Worm (Caenorhabditis elegans): ENCODE results near the gene C16A11.3.

The C16A11.3 gene

DNA sequence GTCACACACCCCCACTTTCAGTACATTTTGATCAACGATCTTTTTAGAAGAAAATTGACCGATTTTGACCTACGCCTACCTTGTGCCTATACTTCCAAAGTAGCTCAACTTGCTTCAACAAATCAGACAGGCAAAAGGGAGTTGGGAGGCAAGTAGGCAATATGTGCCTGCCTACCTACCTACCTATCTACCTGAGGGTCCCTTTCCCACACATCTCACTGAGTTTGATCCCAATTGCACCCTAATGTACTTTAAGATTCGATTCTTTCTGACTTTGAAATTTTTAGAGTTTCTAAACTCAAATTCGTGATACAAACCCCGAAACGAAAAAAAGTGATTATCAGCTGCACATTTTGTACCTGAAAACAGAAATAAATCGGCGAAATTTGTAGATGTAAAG is 38.4 kb downstream of the C16A11.3 start:
- TF ChIP-seq fos-1 (tag; optimal IDR thresholded peaks at IDR 0.05) = no peak
- TF ChIP-seq aha-1 (tag) = peak; percentile 98

DNA sequence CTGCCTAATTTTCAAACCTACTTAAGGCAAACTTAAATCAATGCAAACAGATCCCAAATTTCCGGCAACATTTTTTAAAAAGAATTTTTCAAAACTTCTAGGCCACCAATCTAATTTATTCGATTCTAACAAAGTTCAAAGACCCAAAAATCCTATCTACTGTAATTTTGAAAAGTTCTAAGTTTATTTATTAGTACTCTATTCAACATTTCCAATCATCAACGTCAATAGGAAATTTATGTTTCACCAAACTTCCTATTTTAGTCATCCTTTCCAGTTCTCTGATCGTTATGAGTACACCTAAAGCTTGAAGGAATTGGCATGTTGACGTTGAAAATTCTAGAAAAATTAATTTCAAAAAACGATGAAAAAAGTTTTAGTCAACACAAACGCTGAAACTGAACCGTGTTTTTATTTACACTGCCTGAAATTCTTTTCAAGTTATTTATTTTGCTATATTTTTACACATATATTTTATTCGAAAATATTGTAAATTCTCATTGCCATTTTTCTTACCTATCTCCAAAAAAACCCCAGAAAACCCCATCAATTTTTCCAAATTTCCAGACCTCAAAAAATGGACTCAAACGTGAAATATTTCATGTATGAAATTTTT is 46.4 kb downstream of the C16A11.3 start, which contains the start of gene npr-42:
Gene npr-42 (plus strand): TSS at position 566 of the 616 bp plus-strand sequence.
- TF ChIP-seq daf-19 (GFP tag; conservative IDR thresholded peaks at IDR 0.05) (no peak), ceh-62 (tag; optimal IDR thresholded peaks at IDR 0.05) (no peak), nhr-76 (tag; optimal IDR thresholded peaks at IDR 0.05) (no peak), madf-9 (GFP tag; conservative IDR thresholded peaks at IDR 0.05) (no peak), nhr-28 (tag; optimal IDR thresholded peaks at IDR 0.05) (no peak), aha-1 (tag) (peak; percentile 86), vab-7 (GFP tag; IDR thresholded peaks at IDR 0.05) (no peak), daf-12 (tag; optimal IDR thresholded peaks at IDR 0.05) (no peak), unc-62 (GFP tag; optimal IDR thresholded peaks at IDR 0.05 in 1 of 2) (peak in 1 of 2 experiments; percentile 91), unc-62 (tag; optimal IDR thresholded peaks at IDR 0.05) (no peak), nhr-42 (GFP tag; IDR thresholded peaks at IDR 0.05) (no peak), mdl-1 (tag; optimal IDR thresholded peaks at IDR 0.05) (no peak)

DNA sequence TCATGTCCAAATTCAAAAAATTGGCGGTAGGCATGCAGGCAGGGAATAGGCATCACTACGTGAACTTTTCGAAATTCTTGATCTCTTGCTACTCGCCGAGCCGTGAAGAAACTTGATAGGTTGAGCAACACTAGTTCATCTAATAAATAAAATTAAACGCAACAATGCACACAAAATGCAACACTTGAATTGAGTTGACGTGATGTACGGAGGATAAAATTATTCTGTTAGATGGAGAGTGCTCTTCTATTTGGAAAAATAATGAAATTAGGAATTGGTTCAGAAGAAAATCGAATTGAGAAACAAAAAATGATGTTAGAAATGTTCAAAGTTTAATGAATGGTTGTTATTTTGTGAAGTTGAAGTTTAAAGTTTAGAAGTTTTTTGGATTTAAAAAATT is 47.6 kb downstream of the C16A11.3 start:
- TF ChIP-seq F44E2.7 (GFP tag; IDR thresholded peaks at IDR 0.05) = no peak
- TF ChIP-seq ces-1 (GFP tag; optimal IDR thresholded peaks at IDR 0.05) = peak; percentile 70
- TF ChIP-seq T26A8.4 (GFP tag; IDR thresholded peaks at IDR 0.05) = no peak
- no peak for TF ChIP-seq daf-12 (tag; optimal IDR thresholded peaks at IDR 0.05)
- no peak for TF ChIP-seq php-3 (GFP tag; IDR thresholded peaks at IDR 0.05)
- no peak for TF ChIP-seq mxl-3 (GFP tag; optimal IDR thresholded peaks at IDR 0.05)
- no peak for TF ChIP-seq tra-1 (GFP tag; IDR thresholded peaks at IDR 0.05)

DNA sequence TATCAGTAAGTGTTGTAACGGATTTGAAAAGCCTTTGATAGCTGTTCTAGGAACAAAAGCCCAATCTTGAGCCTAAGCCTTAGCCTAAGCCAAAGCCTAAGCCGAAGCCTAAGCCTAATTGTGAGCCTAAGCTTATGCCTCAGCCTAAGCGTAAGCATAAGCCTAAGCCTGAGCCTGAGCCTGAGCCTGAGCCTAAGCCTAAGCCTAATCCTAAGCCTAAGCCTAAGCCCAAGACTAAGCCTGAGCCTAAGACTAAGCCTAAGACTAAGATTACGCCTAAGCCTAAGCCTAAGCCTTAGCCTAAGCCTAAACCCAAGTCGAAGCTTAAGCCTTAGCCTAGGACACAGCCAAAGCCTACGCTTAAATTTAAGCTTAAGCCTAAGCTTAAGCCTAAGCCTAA is 48.3 kb downstream of the C16A11.3 start:
- TF ChIP-seq lim-7 (GFP tag; IDR thresholded peaks at IDR 0.05) = 0 out of 2 replicates have a peak, but pooled peaks have one; percentile 29
- 0 out of 2 replicates have a peak, but pooled peaks have one; percentile 37 for TF ChIP-seq D1046.2 (GFP tag; IDR thresholded peaks at IDR 0.05)
- no peak for TF ChIP-seq hlh-30 (tag; optimal IDR thresholded peaks at IDR 0.05; ENCODE audit: insufficient read depth)
- no peak for TF ChIP-seq mep-1 (tag; optimal IDR thresholded peaks at IDR 0.05)

All from whole organism, L4 larva.